Worm (Caenorhabditis elegans): ENCODE measurements around the gene aak-1.

DNA sequence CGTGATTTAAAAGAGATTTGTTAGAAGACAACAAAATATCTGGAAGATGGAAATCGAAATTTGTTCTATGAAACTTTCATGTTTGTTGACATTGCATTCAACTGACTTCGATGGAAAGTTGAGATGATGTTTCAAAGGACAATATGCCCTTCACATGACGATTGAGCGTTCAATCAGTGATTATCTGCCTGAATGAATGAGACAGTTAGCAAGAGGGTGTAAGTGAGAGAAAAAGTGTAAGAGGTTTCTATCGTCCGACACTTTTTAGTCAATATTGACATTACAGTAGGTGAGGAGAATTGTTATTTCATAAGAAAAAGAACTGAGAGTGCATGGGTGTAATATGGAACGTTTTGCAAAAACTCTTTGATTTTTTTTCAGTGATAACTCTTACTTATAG lies 27.7 kb downstream of the aak-1 start:
- TF ChIP-seq nhr-6 (tag; optimal IDR thresholded peaks at IDR 0.05) (peak; percentile 38), ama-1 (optimal IDR thresholded peaks at IDR 0.05) (no peak), unc-62 (GFP tag; optimal IDR thresholded peaks at IDR 0.05) (no peak), lin-13 (GFP tag; optimal IDR thresholded peaks at IDR 0.05) (no peak), mab-5 (tag; optimal IDR thresholded peaks at IDR 0.05) (no peak), snpc-4 (tag; optimal IDR thresholded peaks at IDR 0.05) (no peak), ztf-1 (GFP tag; conservative IDR thresholded peaks at IDR 0.05) (no peak)

All from whole organism, L2 larva.